Worm (Caenorhabditis elegans) whole organism, early embryonic: ENCODE data around the gene col-145.

Source experiments
- ama-1 ChIP-seq: fragments of 150-350 bp; optimal IDR thresholded peaks from 2 replicates; lab custom pipeline; 2014
- ceh-13 ChIP-seq: fragments of 200-800 bp; sonication (Bioruptor generic); optimal IDR thresholded peaks from 2 replicates; lab custom pipeline; 2018; ENCODE audit warnings: mild to moderate bottlenecking, missing genetic modification characterization, missing compliant biosample characterization
- hmbx-1 ChIP-seq: sonication (generic microtip); optimal IDR thresholded peaks from 2 replicates; lab custom pipeline; 2016; ENCODE audit warnings: mild to moderate bottlenecking, missing genetic modification characterization, missing compliant biosample characterization
- scrt-1 ChIP-seq: fragments of 200-800 bp; sonication (Bioruptor generic); IDR thresholded peaks from 2 replicates; pipeline ENCODE4 v1.3.6; 2022; ENCODE audit warnings: missing genetic modification characterization, missing compliant biosample characterization

DNA sequence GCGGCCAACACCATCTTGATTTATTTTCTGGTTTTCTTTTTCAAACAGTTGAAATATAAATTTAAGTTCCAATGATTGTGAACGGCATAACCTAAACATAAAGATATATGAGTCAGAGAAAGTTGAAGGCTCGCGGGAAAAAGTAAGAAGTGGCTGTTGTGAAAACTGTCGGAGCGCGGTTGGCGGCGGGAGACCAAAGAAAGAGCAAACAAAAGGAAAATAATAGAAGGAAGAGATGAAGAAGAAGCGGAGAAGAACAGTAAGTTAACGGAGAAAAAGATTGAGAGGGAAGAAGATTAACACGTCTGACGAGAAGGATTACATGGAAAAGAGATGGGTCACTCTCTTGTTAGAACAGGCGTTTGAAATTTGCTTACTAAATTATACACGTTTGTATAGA is 44.6 kb upstream of the col-145 start, which contains the start of gene inx-10:
- TF ChIP-seq scrt-1 (GFP tag; lab: Robert Waterston, UW) (no peak), ceh-13 (GFP tag; lab: Kevin White, UChicago) (no peak), hmbx-1 (no peak), ama-1 (lab: Kevin White, UChicago) (no peak)
